Worm (Caenorhabditis elegans): ENCODE results near the gene nhr-104.

ce11 chrIV:4811863-4812262, 23.4 kb upstream of the nhr-104 start, which contains the start of gene srw-95:
- no peak for TF ChIP-seq hlh-6 (tag; optimal IDR thresholded peaks at IDR 0.05)
- no peak for TF ChIP-seq nhr-232 (tag; optimal IDR thresholded peaks at IDR 0.05)
- TF ChIP-seq fax-1 (tag; optimal IDR thresholded peaks at IDR 0.05) = no peak
- TF ChIP-seq ceh-14 (tag; optimal IDR thresholded peaks at IDR 0.05) = no peak
- no peak for TF ChIP-seq pqm-1 (tag; optimal IDR thresholded peaks at IDR 0.05)
- TF ChIP-seq dmd-4 (tag; optimal IDR thresholded peaks at IDR 0.05; ENCODE audit: borderline replicate concordance) = no peak
